Worm (Caenorhabditis elegans) whole organism, mixed stage, embryonic: ENCODE data around the gene gtf-2F2.

Experiments used
- M03D4.4 ChIP-seq: sonication (generic microtip); optimal IDR thresholded peaks from 2 replicates; lab custom pipeline; 2017; ENCODE audit warnings: mild to moderate bottlenecking, missing genetic modification characterization, missing compliant biosample characterization
- bed-3 ChIP-seq: fragments of 200-800 bp; sonication (Bioruptor generic); optimal IDR thresholded peaks from 3 replicates; lab custom pipeline; 2018; ENCODE audit warnings: mild to moderate bottlenecking, missing genetic modification characterization, moderate library complexity, missing compliant biosample characterization
- blmp-1 ChIP-seq: fragments of 150-350 bp; optimal IDR thresholded peaks from 2 replicates; lab custom pipeline; 2014; ENCODE audit warnings: missing biosample characterization, missing genetic modification characterization
- ceh-39 ChIP-seq: fragments of 150-350 bp; optimal IDR thresholded peaks from 2 replicates; lab custom pipeline; 2014; ENCODE audit warnings: missing biosample characterization, missing genetic modification characterization
- ceh-83 ChIP-seq: fragments of 200-800 bp; sonication (Bioruptor generic); optimal IDR thresholded peaks from 2 replicates; lab custom pipeline; 2018; ENCODE audit warnings: mild to moderate bottlenecking, missing genetic modification characterization, missing compliant biosample characterization
- ces-1 ChIP-seq: fragments of 150-350 bp; optimal IDR thresholded peaks from 2 replicates; lab custom pipeline; 2014; ENCODE audit warnings: missing biosample characterization, missing genetic modification reagents, missing genetic modification characterization
- drap-1 ChIP-seq: fragments of 200-800 bp; sonication (Bioruptor generic); optimal IDR thresholded peaks from 3 replicates; lab custom pipeline; 2018; ENCODE audit warnings: mild to moderate bottlenecking, missing genetic modification characterization, missing compliant biosample characterization
- elt-1 ChIP-seq: sonication (generic microtip); optimal IDR thresholded peaks from 2 replicates; lab custom pipeline; 2017; ENCODE audit warnings: missing genetic modification characterization, mild to moderate bottlenecking, missing compliant biosample characterization, antibody characterized with exemption, moderate library complexity, borderline replicate concordance; ENCODE audit not compliant: insufficient read depth
- elt-3 ChIP-seq: fragments of 150-350 bp; optimal IDR thresholded peaks from 2 replicates; lab custom pipeline; 2014; ENCODE audit warnings: missing biosample characterization, missing genetic modification characterization
- hlh-1 ChIP-seq: fragments of 150-350 bp; optimal IDR thresholded peaks from 2 replicates; lab custom pipeline; 2014; ENCODE audit warnings: missing biosample characterization, missing genetic modification reagents, missing genetic modification characterization
- lin-13 ChIP-seq: fragments of 150-350 bp; optimal IDR thresholded peaks from 2 replicates; lab custom pipeline; 2014; ENCODE audit warnings: missing biosample characterization, missing genetic modification characterization
- lin-32 ChIP-seq: fragments of 200-800 bp; sonication (Bioruptor generic); optimal IDR thresholded peaks from 2 replicates; lab custom pipeline; 2018; ENCODE audit warnings: mild to moderate bottlenecking, missing genetic modification characterization, missing compliant biosample characterization
- mab-5 ChIP-seq: fragments of 150-350 bp; optimal IDR thresholded peaks from 2 replicates; lab custom pipeline; 2014; ENCODE audit warnings: missing biosample characterization, missing genetic modification characterization
- nhr-12 ChIP-seq: fragments of 150-350 bp; optimal IDR thresholded peaks from 2 replicates; lab custom pipeline; 2014; ENCODE audit warnings: missing biosample characterization, missing genetic modification characterization
- nhr-2 ChIP-seq: fragments of 150-350 bp; optimal IDR thresholded peaks from 2 replicates; lab custom pipeline; 2014; ENCODE audit warnings: missing biosample characterization, missing genetic modification characterization
- nhr-28 ChIP-seq: fragments of 150-350 bp; optimal IDR thresholded peaks from 2 replicates; lab custom pipeline; 2014; ENCODE audit warnings: missing biosample characterization, missing genetic modification characterization
- pha-4 ChIP-seq: fragments of 150-350 bp; optimal IDR thresholded peaks from 2 replicates; lab custom pipeline; 2018; ENCODE audit warnings: missing biosample characterization, missing genetic modification reagents, missing genetic modification characterization
- tbx-8 ChIP-seq: fragments of 200-800 bp; sonication (Bioruptor generic); optimal IDR thresholded peaks from 2 replicates; lab custom pipeline; 2018; ENCODE audit warnings: mild to moderate bottlenecking, missing genetic modification characterization, moderate library complexity, missing compliant biosample characterization
- unc-120 ChIP-seq: sonication (generic microtip); optimal IDR thresholded peaks from 2 replicates; lab custom pipeline; 2017; ENCODE audit warnings: missing genetic modification characterization, missing compliant biosample characterization; ENCODE audit not compliant: poor library complexity, severe bottlenecking
- unc-39 ChIP-seq: fragments of 150-350 bp; optimal IDR thresholded peaks from 2 replicates; lab custom pipeline; 2014; ENCODE audit warnings: missing biosample characterization, missing genetic modification characterization
- zip-8 ChIP-seq: fragments of 150-350 bp; optimal IDR thresholded peaks from 2 replicates; lab custom pipeline; 2014; ENCODE audit warnings: missing biosample characterization, missing genetic modification characterization
- ztf-11 ChIP-seq: fragments of 150-350 bp; optimal IDR thresholded peaks from 2 replicates; lab custom pipeline; 2014; ENCODE audit warnings: missing biosample characterization, missing genetic modification characterization

Gene gtf-2F2

ce11 chrV:19037222-19037621 is 43.5 kb downstream of the gtf-2F2 start, which contains the start of gene asp-17:
TSS of gene asp-17 (minus strand) at chrV:19037322.
- TF ChIP-seq lin-13 (tag; lab: Kevin White, UChicago) (no peak), hlh-1 (tag; lab: Kevin White, UChicago) (no peak), tbx-8 (GFP tag; lab: Kevin White, UChicago) (no peak)

ce11 chrV:19042256-19042655 is 48.5 kb downstream of the gtf-2F2 start, which contains the start of gene asp-16:
TSS of gene asp-16 (minus strand) at chrV:19042605.
- TF ChIP-seq ceh-39 (tag; lab: Kevin White, UChicago), result no peak
- no peak for TF ChIP-seq ceh-83 (GFP tag; lab: Kevin White, UChicago)
- TF ChIP-seq pha-4, result no peak

- TF ChIP-seq ceh-83 (GFP tag; lab: Kevin White, UChicago) (no peak), lin-32 (GFP tag; lab: Kevin White, UChicago) (no peak), zip-8 (tag; lab: Kevin White, UChicago) (no peak), ces-1 (GFP tag; lab: Kevin White, UChicago) (no peak), elt-3 (tag; lab: Kevin White, UChicago) (no peak), mab-5 (tag; lab: Kevin White, UChicago) (no peak), drap-1 (GFP tag; lab: Kevin White, UChicago) (no peak), unc-39 (tag; lab: Kevin White, UChicago) (no peak), tbx-8 (GFP tag; lab: Kevin White, UChicago) (no peak), pha-4 (no peak), unc-120 (tag; lab: Kevin White, UChicago) (no peak), hlh-1 (tag; lab: Kevin White, UChicago) (no peak), nhr-12 (no peak)
Observed at ce11 chrV:19044753-19045152, 51.0 kb downstream of the gtf-2F2 start, which contains the start of gene asp-15. TSS of gene asp-15 (minus strand) at chrV:19044853.

- TF ChIP-seq drap-1 (GFP tag; lab: Kevin White, UChicago) (no peak), nhr-12 (no peak), ztf-11 (tag; lab: Kevin White, UChicago) (no peak), M03D4.4 (tag; lab: Kevin White, UChicago) (no peak), zip-8 (tag; lab: Kevin White, UChicago) (no peak), ceh-39 (tag; lab: Kevin White, UChicago) (no peak), elt-1 (no peak), nhr-28 (tag; lab: Kevin White, UChicago) (no peak), elt-3 (tag; lab: Kevin White, UChicago) (no peak), blmp-1 (tag; lab: Kevin White, UChicago) (no peak), nhr-2 (tag; lab: Kevin White, UChicago) (no peak), bed-3 (GFP tag; lab: Kevin White, UChicago) (no peak)
Observed at ce11 chrV:19047442-19047841, 53.7 kb downstream of the gtf-2F2 start.
